Fruit fly (Drosophila melanogaster) S2 (cell line): ENCODE data around the gene CG44000.

ENCODE experiments used
- CG8478 ChIP-seq: fragments of >200 bp; optimal IDR thresholded peaks from 2 replicates; lab custom pipeline; 2018
- CTCF ChIP-seq, 2 experiments: fragments of >200 bp; optimal IDR thresholded peaks; 2 replicates each; lab custom pipeline; 2018

dm6 chr2L:5031886-5032285 lies 11.2 kb upstream of the CG44000 start:
- no peak for TF ChIP-seq CTCF (optimal IDR thresholded peaks at IDR 0.05; lab: Kevin White, UChicago)
- no peak for TF ChIP-seq CG8478
